Worm (Caenorhabditis elegans): ENCODE measurements around the gene F14F9.2.

- TF ChIP-seq ama-1 (optimal IDR thresholded peaks at IDR 0.05) (no peak), hmbx-1 (tag; optimal IDR thresholded peaks at IDR 0.05) (no peak), flt-1 (GFP tag; IDR thresholded peaks at IDR 0.05) (no peak), tbx-11 (GFP tag; IDR thresholded peaks at IDR 0.05) (no peak), hmg-4 (GFP tag; optimal IDR thresholded peaks at IDR 0.05) (no peak), F13C5.2 (tag; optimal IDR thresholded peaks at IDR 0.05) (no peak), hnd-1 (tag; optimal IDR thresholded peaks at IDR 0.05) (no peak), ets-7 (tag; optimal IDR thresholded peaks at IDR 0.05) (no peak)
Measured at ce11 chrV:5161792-5162191, 17.2 kb downstream of the F14F9.2 start, which contains the start of gene abu-6.
